Worm (Caenorhabditis elegans) whole organism, L4 larva: ENCODE measurements around the gene irld-2.

Source experiments
- F26F4.8 ChIP-seq: fragments of 200-800 bp; sonication (Bioruptor generic); conservative IDR thresholded peaks from 2 replicates; pipeline ENCODE4 v1.3.6; 2022; ENCODE audit warnings: missing genetic modification characterization, missing compliant biosample characterization
- R02D3.7 ChIP-seq: fragments of 150-350 bp; sonication (generic microtip); optimal IDR thresholded peaks from 3 replicates; lab custom pipeline; 2014; ENCODE audit warnings: missing biosample characterization, missing genetic modification characterization
- Y5F2A.4 ChIP-seq: fragments of 200-800 bp; sonication (Bioruptor generic); optimal IDR thresholded peaks from 2 replicates; lab custom pipeline; 2018; ENCODE audit warnings: mild to moderate bottlenecking, missing genetic modification characterization, missing compliant biosample characterization
- arid-1 ChIP-seq: fragments of 200-800 bp; sonication (Bioruptor generic); conservative IDR thresholded peaks from 2 replicates; pipeline ENCODE4 v1.3.6; 2022; ENCODE audit warnings: missing genetic modification reagents, missing genetic modification characterization, missing compliant biosample characterization
- ceh-20 ChIP-seq: fragments of 200-800 bp; sonication (Bioruptor generic); IDR thresholded peaks from 2 replicates; pipeline ENCODE4 v1.3.6; 2022; ENCODE audit warnings: missing genetic modification reagents, missing genetic modification characterization, missing compliant biosample characterization
- fkh-10 ChIP-seq: fragments of 150-350 bp; optimal IDR thresholded peaks from 2 replicates; lab custom pipeline; 2014; ENCODE audit warnings: missing biosample characterization, missing genetic modification reagents, missing genetic modification characterization
- gei-8 ChIP-seq: fragments of 200-800 bp; sonication (Bioruptor generic); optimal IDR thresholded peaks from 2 replicates; lab custom pipeline; 2018; ENCODE audit warnings: mild to moderate bottlenecking, missing genetic modification characterization, missing compliant biosample characterization
- madf-5 ChIP-seq, 2 experiments: fragments of 200-800 bp; sonication (Bioruptor generic); IDR thresholded peaks; 2 replicates each; pipeline ENCODE4 v1.3.6; 2022; ENCODE audit warnings: missing compliant biosample characterization in 2 of 2, missing genetic modification characterization in 2 of 2
- tra-1 ChIP-seq: fragments of 200-800 bp; sonication (Bioruptor generic); IDR thresholded peaks from 2 replicates; pipeline ENCODE4 v1.3.6; 2022; ENCODE audit warnings: missing genetic modification reagents, missing genetic modification characterization, missing compliant biosample characterization

- no peak for TF ChIP-seq fkh-10
- TF ChIP-seq F26F4.8 (GFP tag; lab: Robert Waterston, UW): no peak
- no peak for TF ChIP-seq ceh-20 (GFP tag; lab: Robert Waterston, UW)
- no peak for TF ChIP-seq Y5F2A.4 (GFP tag; lab: Kevin White, UChicago)
- TF ChIP-seq tra-1 (GFP tag; lab: Robert Waterston, UW): no peak
- no peak for TF ChIP-seq R02D3.7 (tag; lab: Kevin White, UChicago)
- TF ChIP-seq gei-8 (GFP tag; lab: Kevin White, UChicago): no peak
- no peak for TF ChIP-seq madf-5 (GFP tag; IDR thresholded peaks at IDR 0.05; lab: Robert Waterston, UW)
- TF ChIP-seq arid-1 (GFP tag; lab: Robert Waterston, UW): no peak
These were observed 16.4 kb upstream of the irld-2 start for ce11 chrX:13411306-13411705.
